Fruit fly (Drosophila melanogaster): ENCODE results near the gene Nrx-1.

DNA sequence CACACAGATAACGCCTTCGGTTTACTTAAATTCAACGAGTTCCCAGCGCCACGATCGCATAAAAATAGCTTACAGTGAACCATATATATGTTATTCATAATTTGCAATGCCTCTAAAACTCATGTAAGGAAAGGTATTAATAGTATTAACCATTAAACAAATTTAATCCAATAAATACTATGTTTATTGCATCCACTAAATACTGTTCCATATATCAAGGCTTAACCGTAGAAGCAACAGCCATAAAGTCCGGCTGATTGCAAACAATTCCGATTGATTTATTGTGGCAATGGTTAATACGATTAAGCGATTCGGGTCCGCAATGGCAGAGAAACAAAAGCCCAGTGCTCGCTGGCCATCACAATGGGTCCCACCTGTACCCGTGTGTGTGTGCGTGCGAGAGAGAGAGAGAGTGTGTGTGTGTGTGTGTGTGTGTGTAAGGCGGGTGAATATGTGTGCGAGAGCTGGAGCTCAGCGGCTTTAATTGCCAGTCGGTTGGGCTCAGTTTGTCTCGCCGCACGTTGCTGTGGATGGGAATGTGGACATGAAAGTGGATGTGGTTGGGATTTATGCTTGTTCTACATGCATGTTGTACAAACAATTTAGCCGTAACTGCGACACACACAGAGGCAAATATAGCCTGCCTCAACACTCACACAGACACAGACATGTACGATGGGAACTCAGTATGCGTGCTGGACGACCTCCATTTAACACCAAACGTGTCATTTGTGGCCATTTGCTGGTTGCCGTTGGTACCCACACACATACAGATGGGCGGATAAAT, 26.4 kb downstream of the Nrx-1 start:
- no peak for TF ChIP-seq CTCF (optimal IDR thresholded peaks at IDR 0.05)
- TF ChIP-seq CG8478 (optimal IDR thresholded peaks at IDR 0.05) = no peak
